Fruit fly (Drosophila melanogaster) Kc167 (cell line): ENCODE results near the gene Akt.

Experiments used
- Myc ChIP-seq: fragments of >200 bp; optimal IDR thresholded peaks from 2 replicates; lab custom pipeline; 2017; ENCODE audit warnings: missing external identifiers
- Sin3A ChIP-seq: fragments of >200 bp; optimal IDR thresholded peaks from 2 replicates; lab custom pipeline; 2018; ENCODE audit warnings: missing external identifiers
- h ChIP-seq: fragments of >200 bp; optimal IDR thresholded peaks from 3 replicates; lab custom pipeline; 2018; ENCODE audit warnings: missing external identifiers
- insv ChIP-seq: fragments of >200 bp; optimal IDR thresholded peaks from 3 replicates; lab custom pipeline; 2018; ENCODE audit warnings: missing external identifiers
- psq ChIP-seq: fragments of >200 bp; optimal IDR thresholded peaks from 2 replicates; lab custom pipeline; 2017; ENCODE audit warnings: missing external identifiers

DNA sequence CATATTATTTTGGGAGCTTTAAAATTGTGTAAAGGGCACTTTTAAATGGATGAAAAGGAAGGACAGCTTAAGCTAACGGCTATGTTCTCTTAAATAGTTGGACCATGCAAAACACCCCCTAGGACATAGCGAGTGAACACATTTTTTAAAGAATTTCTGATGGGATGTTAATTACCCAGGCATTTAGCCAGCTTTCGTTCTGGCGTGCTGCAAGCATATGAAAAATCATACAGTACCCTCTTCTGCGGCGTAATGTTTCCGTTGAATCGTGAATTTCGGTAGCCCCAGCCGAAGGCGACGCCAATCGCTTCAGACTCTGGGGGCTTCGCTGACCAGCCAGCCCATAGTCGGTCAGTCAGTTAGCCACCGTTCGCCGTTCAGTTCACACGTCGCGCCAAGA lies 55.7 kb downstream of the Akt start, which contains the start of gene CG6006:
- TF ChIP-seq psq (lab: Kevin White, UChicago) = no peak
- no peak for TF ChIP-seq Myc
- no peak for TF ChIP-seq h
- TF ChIP-seq Sin3A = no peak
- no peak for TF ChIP-seq insv
